Worm (Caenorhabditis elegans) whole organism, L1 larva: Measurements from ENCODE around the gene col-168.
"Not testable (repeated sequence)": the region's sequence is repeated elsewhere in the genome, so short reads cannot be mapped to it uniquely, and the experiment has no call there.

ENCODE experiments used
- aly-2 ChIP-seq: fragments of 150-350 bp; optimal IDR thresholded peaks from 2 replicates; lab custom pipeline; 2014; ENCODE audit warnings: missing biosample characterization, missing genetic modification characterization
- ama-1 ChIP-seq: fragments of 150-350 bp; optimal IDR thresholded peaks from 2 replicates; lab custom pipeline; 2014
- blmp-1 ChIP-seq: fragments of 150-350 bp; optimal IDR thresholded peaks from 2 replicates; lab custom pipeline; 2014; ENCODE audit warnings: missing biosample characterization, missing genetic modification characterization
- dsc-1 ChIP-seq: sonication (generic microtip); optimal IDR thresholded peaks from 2 replicates; lab custom pipeline; 2016; ENCODE audit warnings: mild to moderate bottlenecking, missing genetic modification characterization, missing compliant biosample characterization
- elt-3 ChIP-seq, 6 experiments: fragments of 150-350 bp in 1 of 6; sonication (generic microtip); optimal IDR thresholded peaks; 2 replicates each; lab custom pipeline; 2017 to 2018; ENCODE audit warnings: missing biosample characterization in 6 of 6, missing genetic modification characterization in 6 of 6, inconsistent platforms in 1 of 6
- fkh-4 ChIP-seq: sonication (generic microtip); optimal IDR thresholded peaks from 2 replicates; lab custom pipeline; 2016; ENCODE audit warnings: missing compliant biosample characterization, missing genetic modification characterization, borderline replicate concordance
- fos-1 ChIP-seq: fragments of 150-350 bp; optimal IDR thresholded peaks from 2 replicates; lab custom pipeline; 2014; ENCODE audit warnings: missing biosample characterization, missing genetic modification characterization
- grh-1 ChIP-seq: fragments of 200-800 bp; sonication (Bioruptor generic); IDR thresholded peaks from 2 replicates; pipeline ENCODE4 v1.3.6; 2022; ENCODE audit warnings: missing genetic modification reagents, missing genetic modification characterization, missing compliant biosample characterization
- lin-39 ChIP-seq: fragments of 150-350 bp; optimal IDR thresholded peaks from 2 replicates; lab custom pipeline; 2014; ENCODE audit warnings: missing biosample characterization, missing genetic modification reagents, missing genetic modification characterization
- lir-3 ChIP-seq: sonication (generic microtip); optimal IDR thresholded peaks from 2 replicates; lab custom pipeline; 2016; ENCODE audit warnings: mild to moderate bottlenecking, missing genetic modification characterization, moderate library complexity, missing compliant biosample characterization; ENCODE audit not compliant: poor library complexity
- mdl-1 ChIP-seq, 2 experiments: fragments of 150-350 bp; optimal IDR thresholded peaks; 2 replicates each; lab custom pipeline; 2014 to 2017; ENCODE audit warnings: missing biosample characterization in 2 of 2, missing genetic modification characterization in 2 of 2, inconsistent platforms in 1 of 2
- snpc-4 ChIP-seq: fragments of 150-350 bp; optimal IDR thresholded peaks from 2 replicates; lab custom pipeline; 2014; ENCODE audit warnings: missing biosample characterization, missing genetic modification characterization
- unc-62 ChIP-seq: fragments of 150-350 bp; optimal IDR thresholded peaks from 2 replicates; lab custom pipeline; 2014; ENCODE audit warnings: missing biosample characterization, missing genetic modification reagents, missing genetic modification characterization
- zag-1 ChIP-seq: fragments of 150-350 bp; optimal IDR thresholded peaks from 2 replicates; lab custom pipeline; 2014; ENCODE audit warnings: missing biosample characterization, missing genetic modification characterization

DNA sequence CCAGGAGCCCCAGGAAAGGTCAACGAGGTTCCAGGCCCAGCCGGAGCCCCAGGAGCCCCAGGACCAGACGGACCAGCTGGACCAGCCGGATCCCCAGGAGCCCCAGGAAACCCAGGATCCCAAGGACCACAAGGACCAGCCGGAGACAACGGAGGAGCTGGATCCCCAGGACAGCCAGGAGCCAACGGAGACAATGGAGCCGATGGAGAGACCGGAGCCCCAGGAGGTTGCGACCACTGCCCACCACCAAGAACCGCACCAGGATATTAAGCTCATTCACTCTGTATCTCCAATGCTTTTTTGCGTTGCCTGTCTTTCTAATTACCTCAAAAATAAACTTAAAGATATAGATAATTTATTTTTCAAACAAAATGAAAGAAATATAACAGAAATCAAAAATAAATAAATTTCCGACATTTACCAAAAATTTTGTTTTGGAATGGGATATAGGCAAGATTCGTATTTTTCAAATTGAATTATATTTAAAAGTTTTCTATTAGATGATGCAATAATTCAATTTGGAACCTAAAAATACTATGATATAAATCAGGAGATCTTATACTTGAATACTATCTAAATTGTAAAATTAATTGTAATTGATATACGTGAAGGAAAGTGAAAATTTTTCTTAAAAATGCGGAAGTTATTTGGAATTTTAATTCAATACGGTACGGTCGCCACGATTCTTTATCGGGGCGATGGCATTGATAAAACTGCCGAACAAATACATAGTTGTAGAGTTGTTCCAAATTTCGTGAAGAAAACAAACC, 1.9 kb upstream of the col-168 start:
- not testable (repeated sequence) for TF ChIP-seq lin-39; grh-1 (GFP tag; lab: Robert Waterston, UW); fkh-4 (tag; lab: Kevin White, UChicago); snpc-4 (tag; lab: Kevin White, UChicago); elt-3 (tag; optimal IDR thresholded peaks at IDR 0.05; lab: Kevin White, UChicago); unc-62 (GFP tag; lab: Kevin White, UChicago); lir-3 (tag; lab: Kevin White, UChicago); ama-1 (lab: Kevin White, UChicago); zag-1 (tag; lab: Kevin White, UChicago); blmp-1 (tag; lab: Kevin White, UChicago); fos-1; mdl-1 (tag; optimal IDR thresholded peaks at IDR 0.05; lab: Kevin White, UChicago); dsc-1 (tag; lab: Kevin White, UChicago); aly-2 (tag; lab: Kevin White, UChicago)
